Worm (Caenorhabditis elegans) whole organism, dauer: ENCODE data around the gene T28A11.22.

ENCODE experiments used
- unc-62 ChIP-seq: sonication (generic microtip); optimal IDR thresholded peaks from 2 replicates; lab custom pipeline; 2017; ENCODE audit warnings: missing biosample characterization, missing genetic modification reagents, missing genetic modification characterization

Gene T28A11.22

ce11 chrV:3257277-3257676 is at the start of gene T28A11.22:
TSS of gene T28A11.22 (plus strand) at chrV:3257577.
- TF ChIP-seq unc-62 (GFP tag; lab: Kevin White, UChicago) = no peak

ce11 chrV:3208940-3209339 is 48.4 kb upstream of the T28A11.22 start:
- no peak for TF ChIP-seq unc-62 (GFP tag; lab: Kevin White, UChicago)

ce11 chrV:3210147-3210546 is 47.2 kb upstream of the T28A11.22 start, which contains the start of gene apx-1:
TSS of gene apx-1 (plus strand) at chrV:3210196.
- no peak for TF ChIP-seq unc-62 (GFP tag; lab: Kevin White, UChicago)

ce11 chrV:3218604-3219003 is 38.8 kb upstream of the T28A11.22 start:
- no peak for TF ChIP-seq unc-62 (GFP tag; lab: Kevin White, UChicago)

ce11 chrV:3227373-3227772 is 30.0 kb upstream of the T28A11.22 start, which contains the start of gene K08D9.2:
TSS of gene K08D9.2 (plus strand) at chrV:3227673.
- no peak for TF ChIP-seq unc-62 (GFP tag; lab: Kevin White, UChicago)

ce11 chrV:3230150-3230549 is 27.2 kb upstream of the T28A11.22 start:
- no peak for TF ChIP-seq unc-62 (GFP tag; lab: Kevin White, UChicago)

- TF ChIP-seq unc-62 (GFP tag; lab: Kevin White, UChicago) = no peak
Measured at ce11 chrV:3230597-3230996, 26.8 kb upstream of the T28A11.22 start, which contains the start of gene K08D9.10. TSS of gene K08D9.10 (plus strand) at chrV:3230897.

- TF ChIP-seq unc-62 (GFP tag; lab: Kevin White, UChicago) = no peak
Measured at ce11 chrV:3234887-3235286, 22.5 kb upstream of the T28A11.22 start, which contains the start of gene K08D9.6. TSS of gene K08D9.6 (minus strand) at chrV:3234987.

ce11 chrV:3236610-3237009 is 20.8 kb upstream of the T28A11.22 start, which contains the start of the genes K08D9.9 and str-16:
TSS of gene K08D9.9 (minus strand) at chrV:3236710.
TSS of gene str-16 (plus strand) at chrV:3236875.
- TF ChIP-seq unc-62 (GFP tag; lab: Kevin White, UChicago) = no peak

ce11 chrV:3241175-3241574 is 16.2 kb upstream of the T28A11.22 start, which contains the start of gene srj-11:
TSS of gene srj-11 (plus strand) at chrV:3241424.
- no peak for TF ChIP-seq unc-62 (GFP tag; lab: Kevin White, UChicago)

ce11 chrV:3242984-3243383 is 14.4 kb upstream of the T28A11.22 start, which contains the start of gene gst-23:
TSS of gene gst-23 (plus strand) at chrV:3243284.
- TF ChIP-seq unc-62 (GFP tag; lab: Kevin White, UChicago) = no peak

- no peak for TF ChIP-seq unc-62 (GFP tag; lab: Kevin White, UChicago)
Measured at ce11 chrV:3244703-3245102, 12.7 kb upstream of the T28A11.22 start, which contains the start of gene srj-7. TSS of gene srj-7 (plus strand) at chrV:3245003.

ce11 chrV:3247515-3247914 is 9.9 kb upstream of the T28A11.22 start, which contains the start of gene srj-8:
TSS of gene srj-8 (plus strand) at chrV:3247815.
- no peak for TF ChIP-seq unc-62 (GFP tag; lab: Kevin White, UChicago)

ce11 chrV:3250153-3250552 is 7.2 kb upstream of the T28A11.22 start, which contains the start of gene T28A11.13:
TSS of gene T28A11.13 (minus strand) at chrV:3250253.
- no peak for TF ChIP-seq unc-62 (GFP tag; lab: Kevin White, UChicago)

- no peak for TF ChIP-seq unc-62 (GFP tag; lab: Kevin White, UChicago)
Measured at ce11 chrV:3256051-3256450, 1.3 kb upstream of the T28A11.22 start, which contains the start of gene srt-63. TSS of gene srt-63 (minus strand) at chrV:3256151.

ce11 chrV:3256809-3257208 is 568 bp upstream of the T28A11.22 start:
- no peak for TF ChIP-seq unc-62 (GFP tag; lab: Kevin White, UChicago)

ce11 chrV:3259168-3259622 is 1.8 kb downstream of the T28A11.22 start, which contains the start of gene T28A11.16:
TSS of gene T28A11.16 (minus strand) at chrV:3259218.
- TF ChIP-seq unc-62 (GFP tag; lab: Kevin White, UChicago) = no peak
